Fruit fly (Drosophila melanogaster): ENCODE measurements around the gene GCC88.

DNA sequence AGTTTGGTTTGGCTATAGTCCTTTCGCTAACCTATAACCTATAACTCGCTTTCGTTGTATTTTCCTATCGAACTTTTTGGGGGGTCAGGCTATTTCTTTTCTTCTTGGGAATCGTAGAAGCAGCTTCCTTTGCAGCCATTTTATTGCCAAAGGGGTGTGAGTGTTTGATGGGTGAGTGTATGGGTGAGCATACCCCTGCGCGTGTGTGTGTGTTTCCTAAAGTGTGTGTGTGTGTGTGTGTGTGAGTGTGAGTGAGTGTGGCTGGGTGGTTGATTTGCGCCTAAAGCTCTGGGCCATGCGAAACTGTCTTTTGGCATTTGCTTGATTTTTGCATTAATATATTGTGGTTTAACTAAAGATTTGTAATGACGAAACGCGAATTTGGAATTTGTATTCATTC is 23.4 kb upstream of the GCC88 start:
- TF ChIP-seq CG8159 (tag; optimal IDR thresholded peaks at IDR 0.05) = no peak
- no peak for TF ChIP-seq EcR (GFP tag; optimal IDR thresholded peaks at IDR 0.05)
- TF ChIP-seq CG17806 (tag; optimal IDR thresholded peaks at IDR 0.05) = no peak
- TF ChIP-seq Ets98B (GFP tag; IDR thresholded peaks at IDR 0.05) = no peak
- TF ChIP-seq Pif1B (GFP tag; optimal IDR thresholded peaks at IDR 0.05) = no peak
- no peak for TF ChIP-seq CG13204 (GFP tag; optimal IDR thresholded peaks at IDR 0.05)
- no peak for TF ChIP-seq CG8301 (tag; optimal IDR thresholded peaks at IDR 0.05)
- no peak for TF ChIP-seq CG4496 (GFP tag; IDR thresholded peaks at IDR 0.05)
- TF ChIP-seq CG34367 (tag; optimal IDR thresholded peaks at IDR 0.05) = no peak

Data from whole organism, pupa.